Fruit fly (Drosophila melanogaster): Measurements from ENCODE around the gene sbr.

sbr gene

DNA sequence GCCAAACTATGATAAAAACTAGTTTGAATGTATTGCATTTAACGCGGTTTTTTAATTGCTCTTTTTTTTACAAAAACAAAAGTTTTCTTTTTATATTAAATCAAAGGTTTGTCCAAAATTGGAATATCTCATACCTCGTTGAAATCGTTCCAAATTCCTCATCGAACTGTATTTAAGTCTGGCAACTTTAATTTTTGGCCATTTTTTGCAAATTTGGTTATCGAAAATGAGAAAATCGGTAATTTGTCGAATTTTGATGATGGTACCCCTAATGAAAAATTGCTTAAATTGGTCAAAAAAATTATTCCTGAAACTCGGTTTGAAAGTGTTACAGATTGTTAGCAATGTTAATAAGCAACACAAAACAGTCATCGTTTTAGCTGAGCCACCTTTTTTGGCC is 59.5 kb downstream of the sbr start:
- TF ChIP-seq Hr96 (GFP tag; optimal IDR thresholded peaks at IDR 0.05) (no peak), CG12768 (GFP tag; optimal IDR thresholded peaks at IDR 0.05) (no peak), kay (GFP tag; ENCODE audit: borderline replicate concordance) (peak; percentile 72), ovo (GFP tag; optimal IDR thresholded peaks at IDR 0.05) (no peak), CG1620 (GFP tag; optimal IDR thresholded peaks at IDR 0.05) (no peak)

DNA sequence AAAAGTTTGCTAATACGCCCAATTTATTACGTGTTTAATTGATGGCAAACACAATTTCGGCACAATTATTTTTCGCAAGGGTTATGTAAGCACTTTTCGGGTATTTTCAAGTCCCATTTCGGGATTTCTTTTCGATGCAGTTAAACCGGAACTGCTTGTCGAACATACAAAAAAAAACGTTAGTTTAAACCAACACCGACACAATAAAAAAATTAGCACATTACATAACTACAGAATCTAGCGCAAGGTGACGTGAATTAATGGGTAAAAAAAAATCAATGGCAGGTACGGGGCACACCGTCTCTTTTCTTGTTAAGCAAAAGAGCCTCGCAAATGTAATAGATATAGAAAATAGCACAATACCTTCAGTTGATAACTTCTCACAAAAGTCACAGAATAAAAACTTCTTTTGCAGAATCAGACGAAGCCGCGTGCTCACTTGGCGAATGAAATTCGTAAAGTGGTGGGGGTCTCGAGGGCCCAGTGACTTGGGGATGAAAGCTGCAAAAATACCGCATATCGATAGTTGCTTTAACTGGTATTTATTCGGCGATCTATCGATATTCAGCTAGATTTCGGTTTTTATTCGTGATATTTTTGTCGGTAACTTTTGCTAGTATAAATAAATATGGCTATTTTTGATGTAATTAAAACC is 60.3 kb downstream of the sbr start, which contains the start of the genes Ant2 and sesB:
Ant2 (minus strand) TSS at position 465 of the 655 bp plus-strand sequence.
sesB (minus strand) TSS at position 516 of the 655 bp plus-strand sequence.
- TF ChIP-seq pad (GFP tag; optimal IDR thresholded peaks at IDR 0.05) (peak; percentile 15), Crg-1 (GFP tag; optimal IDR thresholded peaks at IDR 0.05) (peak; percentile 23), cic (GFP tag; optimal IDR thresholded peaks at IDR 0.05) (no peak), CG33017 (tag; optimal IDR thresholded peaks at IDR 0.05) (peak; percentile 33), ovo (GFP tag; optimal IDR thresholded peaks at IDR 0.05) (no peak), CG11617 (GFP tag; optimal IDR thresholded peaks at IDR 0.05) (peak; percentile 9), bab1 (GFP tag; optimal IDR thresholded peaks at IDR 0.05) (peak; percentile 32), CG1620 (GFP tag; optimal IDR thresholded peaks at IDR 0.05) (peak; percentile 34), CG7101 (tag; optimal IDR thresholded peaks at IDR 0.05) (no peak), Mnt (GFP tag; optimal IDR thresholded peaks at IDR 0.05) (peak; percentile 61)

dm6 chrX:10785920-10786361 is 61.0 kb downstream of the sbr start:
- TF ChIP-seq cic (GFP tag; optimal IDR thresholded peaks at IDR 0.05): peak; percentile 83
- no peak for TF ChIP-seq Hr96 (GFP tag; optimal IDR thresholded peaks at IDR 0.05)
- peak; percentile 89 for TF ChIP-seq kay (GFP tag; ENCODE audit: borderline replicate concordance)
- peak; percentile 100 for TF ChIP-seq Mnt (GFP tag; optimal IDR thresholded peaks at IDR 0.05)
- TF ChIP-seq CG7101 (tag; optimal IDR thresholded peaks at IDR 0.05): peak; percentile 54
- TF ChIP-seq CG12768 (GFP tag; optimal IDR thresholded peaks at IDR 0.05): no peak

dm6 chrX:10784812-10785638 is 61.9 kb downstream of the sbr start:
- no peak for TF ChIP-seq Clk (GFP tag; optimal IDR thresholded peaks at IDR 0.05)
- TF ChIP-seq CG5204 (GFP tag; optimal IDR thresholded peaks at IDR 0.05): no peak
- peak; percentile 99 for TF ChIP-seq tj (GFP tag; optimal IDR thresholded peaks at IDR 0.05)
- no peak for TF ChIP-seq bab1 (GFP tag; optimal IDR thresholded peaks at IDR 0.05)
- no peak for TF ChIP-seq Crg-1 (GFP tag; optimal IDR thresholded peaks at IDR 0.05)
- no peak for TF ChIP-seq CG33017 (tag; optimal IDR thresholded peaks at IDR 0.05)
- peak; percentile 92 for TF ChIP-seq ovo (GFP tag; optimal IDR thresholded peaks at IDR 0.05)
- TF ChIP-seq CG7045 (GFP tag; optimal IDR thresholded peaks at IDR 0.05): no peak
- TF ChIP-seq CG14711 (tag; optimal IDR thresholded peaks at IDR 0.05): peak; percentile 39
- TF ChIP-seq cnc (optimal IDR thresholded peaks at IDR 0.05): no peak
- peak; percentile 55 for TF ChIP-seq CG11617 (GFP tag; optimal IDR thresholded peaks at IDR 0.05)
- no peak for TF ChIP-seq kay (GFP tag; ENCODE audit: borderline replicate concordance)
- no peak for TF ChIP-seq CG1620 (GFP tag; optimal IDR thresholded peaks at IDR 0.05)
- TF ChIP-seq CG7101 (tag; optimal IDR thresholded peaks at IDR 0.05): peak; percentile 9
- no peak for TF ChIP-seq Mnt (GFP tag; optimal IDR thresholded peaks at IDR 0.05)
- TF ChIP-seq pad (GFP tag; optimal IDR thresholded peaks at IDR 0.05): peak; percentile 75
- TF ChIP-seq Hr96 (GFP tag; optimal IDR thresholded peaks at IDR 0.05): no peak
- TF ChIP-seq cic (GFP tag; optimal IDR thresholded peaks at IDR 0.05): no peak
- no peak for TF ChIP-seq CG12768 (GFP tag; optimal IDR thresholded peaks at IDR 0.05)
- peak; percentile 7 for TF ChIP-seq toe (GFP tag; optimal IDR thresholded peaks at IDR 0.05)

DNA sequence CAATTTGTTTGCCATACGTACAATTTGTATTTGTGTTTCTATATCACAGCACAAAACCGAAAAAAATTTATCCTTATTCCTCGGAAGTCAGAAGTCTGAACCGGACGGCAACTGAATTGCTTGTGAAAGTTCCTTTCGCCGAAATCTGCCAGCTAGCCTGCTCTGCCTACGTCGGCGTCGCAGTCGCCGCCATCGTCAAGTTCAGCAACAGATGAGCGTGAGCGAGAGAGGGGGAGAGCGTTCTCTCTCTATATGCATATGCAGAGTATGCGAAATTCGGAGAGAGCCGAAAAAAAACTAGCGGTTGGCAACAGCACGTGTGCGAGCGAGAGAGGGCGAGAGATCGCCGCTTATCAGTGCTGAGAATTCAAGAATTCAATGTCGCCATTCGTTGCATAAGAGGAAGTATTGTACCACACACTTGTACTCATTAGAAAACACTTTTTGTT is 62.5 kb downstream of the sbr start:
- peak; percentile 64 for TF ChIP-seq ovo (GFP tag; optimal IDR thresholded peaks at IDR 0.05)
- no peak for TF ChIP-seq CG33017 (tag; optimal IDR thresholded peaks at IDR 0.05)
- TF ChIP-seq tj (GFP tag; optimal IDR thresholded peaks at IDR 0.05): peak; percentile 97
- TF ChIP-seq Mnt (GFP tag; optimal IDR thresholded peaks at IDR 0.05): peak; percentile 85
- peak; percentile 63 for TF ChIP-seq cic (GFP tag; optimal IDR thresholded peaks at IDR 0.05)

- TF ChIP-seq bab1 (GFP tag; optimal IDR thresholded peaks at IDR 0.05): no peak
- TF ChIP-seq CG14711 (tag; optimal IDR thresholded peaks at IDR 0.05): no peak
- peak; percentile 12 for TF ChIP-seq cic (GFP tag; optimal IDR thresholded peaks at IDR 0.05)
- TF ChIP-seq tj (GFP tag; optimal IDR thresholded peaks at IDR 0.05): no peak
- peak; percentile 81 for TF ChIP-seq kay (GFP tag; ENCODE audit: borderline replicate concordance)
- no peak for TF ChIP-seq CG5204 (GFP tag; optimal IDR thresholded peaks at IDR 0.05)
- no peak for TF ChIP-seq Hr96 (GFP tag; optimal IDR thresholded peaks at IDR 0.05)
These were observed 63.4 kb downstream of the sbr start for dm6 chrX:10783374-10784064.
